Worm (Caenorhabditis elegans): ENCODE measurements around the gene Y6G8.5.

- no peak for TF ChIP-seq mep-1 (tag; optimal IDR thresholded peaks at IDR 0.05)
- TF ChIP-seq ztf-11 (tag; optimal IDR thresholded peaks at IDR 0.05) = no peak
- no peak for TF ChIP-seq unc-98 (GFP tag; IDR thresholded peaks at IDR 0.05)
- no peak for TF ChIP-seq blmp-1 (tag; optimal IDR thresholded peaks at IDR 0.05)
- no peak for TF ChIP-seq nhr-76 (tag; optimal IDR thresholded peaks at IDR 0.05)
- TF ChIP-seq elt-2 (tag; optimal IDR thresholded peaks at IDR 0.05) = no peak
- TF ChIP-seq fkh-4 (tag; optimal IDR thresholded peaks at IDR 0.05; ENCODE audit: borderline replicate concordance) = no peak
- TF ChIP-seq unc-62 (GFP tag; optimal IDR thresholded peaks at IDR 0.05) = no peak
- TF ChIP-seq zip-4 (GFP tag; optimal IDR thresholded peaks at IDR 0.05) = no peak
- no peak for TF ChIP-seq lin-39 (tag; optimal IDR thresholded peaks at IDR 0.05)
- no peak for TF ChIP-seq egl-27 (tag; optimal IDR thresholded peaks at IDR 0.05)
- no peak for TF ChIP-seq ama-1 (optimal IDR thresholded peaks at IDR 0.05)
- TF ChIP-seq fos-1 (tag; optimal IDR thresholded peaks at IDR 0.05) = no peak
Observed at ce11 chrV:17580017-17580416, 35.5 kb downstream of the Y6G8.5 start.

All from whole organism, L1 larva.